Worm (Caenorhabditis elegans) whole organism, late embryonic: Measurements from ENCODE around the gene Y38H6C.25.

Experiments used
- F13H6.1 ChIP-seq: sonication (generic microtip); optimal IDR thresholded peaks from 2 replicates; lab custom pipeline; 2016; ENCODE audit warnings: missing genetic modification characterization, missing compliant biosample characterization
- ceh-2 ChIP-seq: sonication (generic microtip); optimal IDR thresholded peaks from 2 replicates; lab custom pipeline; 2016; ENCODE audit warnings: missing genotype, missing genetic modification characterization, missing compliant biosample characterization
- ceh-30 ChIP-seq: fragments of 150-350 bp; optimal IDR thresholded peaks from 2 replicates; lab custom pipeline; 2014; ENCODE audit warnings: missing biosample characterization, missing genetic modification characterization
- ceh-9 ChIP-seq: sonication (generic microtip); optimal IDR thresholded peaks from 2 replicates; lab custom pipeline; 2016; ENCODE audit warnings: mild to moderate bottlenecking, missing genetic modification characterization, inconsistent platforms, missing compliant biosample characterization
- fax-1 ChIP-seq: sonication (generic microtip); optimal IDR thresholded peaks from 2 replicates; lab custom pipeline; 2016; ENCODE audit warnings: missing genotype, missing genetic modification characterization, missing compliant biosample characterization
- nhr-11 ChIP-seq: fragments of 150-350 bp; optimal IDR thresholded peaks from 2 replicates; lab custom pipeline; 2014; ENCODE audit warnings: missing biosample characterization, missing genetic modification characterization
- pag-3 ChIP-seq: sonication (generic microtip); optimal IDR thresholded peaks from 2 replicates; lab custom pipeline; 2016; ENCODE audit warnings: missing compliant biosample characterization, missing genetic modification characterization, borderline replicate concordance
- ztf-16 ChIP-seq: sonication (generic microtip); optimal IDR thresholded peaks from 2 replicates; lab custom pipeline; 2017; ENCODE audit warnings: missing genetic modification characterization, missing compliant biosample characterization

- TF ChIP-seq nhr-11 (tag; lab: Kevin White, UChicago) (no peak), pag-3 (tag; lab: Kevin White, UChicago) (no peak), ceh-9 (tag; lab: Kevin White, UChicago) (no peak), ztf-16 (tag; lab: Kevin White, UChicago) (no peak), ceh-2 (tag; lab: Kevin White, UChicago) (no peak), fax-1 (tag; lab: Kevin White, UChicago) (no peak), ceh-30 (tag; lab: Kevin White, UChicago) (no peak), F13H6.1 (no peak)
Observed at ce11 chrV:20509427-20509826, 9.6 kb upstream of the Y38H6C.25 start.
